Worm (Caenorhabditis elegans) whole organism, L1 larva: Measurements from ENCODE around the gene C18D11.6.
A peak's percentile ranks its signal among the peaks of the same experiment; 100 is the strongest.

Experiments used
- C04F5.9 ChIP-seq: sonication (generic microtip); optimal IDR thresholded peaks from 2 replicates; lab custom pipeline; 2016; ENCODE audit warnings: missing genetic modification characterization, missing compliant biosample characterization
- C16A3.4 ChIP-seq: fragments of 150-350 bp; optimal IDR thresholded peaks from 2 replicates; lab custom pipeline; 2014; ENCODE audit warnings: missing biosample characterization, missing genetic modification characterization
- F16B12.6 ChIP-seq: fragments of 150-350 bp; optimal IDR thresholded peaks from 2 replicates; lab custom pipeline; 2014; ENCODE audit warnings: missing biosample characterization, missing genetic modification characterization
- Y116A8C.19 ChIP-seq: sonication (generic microtip); optimal IDR thresholded peaks from 2 replicates; lab custom pipeline; 2016; ENCODE audit warnings: missing compliant biosample characterization, missing genetic modification characterization, borderline replicate concordance
- alr-1 ChIP-seq: fragments of 200-800 bp; sonication (Bioruptor generic); optimal IDR thresholded peaks from 2 replicates; lab custom pipeline; 2018; ENCODE audit warnings: borderline replicate concordance, mild to moderate bottlenecking, missing genetic modification characterization, missing compliant biosample characterization
- ama-1 ChIP-seq: fragments of 150-350 bp; optimal IDR thresholded peaks from 2 replicates; lab custom pipeline; 2014
- ceh-63 ChIP-seq: fragments of 200-800 bp; sonication (Bioruptor generic); optimal IDR thresholded peaks from 2 replicates; lab custom pipeline; 2018; ENCODE audit warnings: mild to moderate bottlenecking, missing genetic modification characterization, missing compliant biosample characterization
- ceh-88 ChIP-seq: fragments of 200-800 bp; sonication (Bioruptor generic); IDR thresholded peaks from 2 replicates; pipeline ENCODE4 v1.3.6; 2022; ENCODE audit warnings: missing genetic modification characterization, missing compliant biosample characterization
- ceh-90 ChIP-seq: sonication (generic microtip); optimal IDR thresholded peaks from 2 replicates; lab custom pipeline; 2016; ENCODE audit warnings: missing genetic modification characterization, missing compliant biosample characterization
- dpl-1 ChIP-seq, 3 experiments: fragments of 150-350 bp in 2 of 3; sonication (generic microtip) in 1 of 3; optimal IDR thresholded peaks; 2 replicates each; lab custom pipeline; 2014 to 2017; ENCODE audit warnings: missing biosample characterization in 3 of 3, missing genetic modification characterization in 3 of 3, missing genetic modification reagents in 3 of 3
- efl-1 ChIP-seq, 4 experiments: fragments of 150-350 bp; optimal IDR thresholded peaks in 3 of 4; peaks in 1 of 4; 1 replicate in 1 of 4; 2 replicates in 3 of 4; lab custom pipeline; 2014; ENCODE audit warnings: missing biosample characterization in 2 of 4, missing genetic modification characterization in 2 of 4, missing genetic modification reagents in 2 of 4
- egl-27 ChIP-seq, 2 experiments: fragments of 150-350 bp in 1 of 2; sonication (generic microtip); optimal IDR thresholded peaks; 3 replicates each; lab custom pipeline; 2017 to 2018; ENCODE audit warnings: missing biosample characterization in 2 of 2, missing genetic modification characterization in 2 of 2, missing genetic modification reagents in 2 of 2
- elt-2 ChIP-seq: sonication (generic microtip); optimal IDR thresholded peaks from 2 replicates; lab custom pipeline; 2016; ENCODE audit warnings: missing genetic modification characterization, mild to moderate bottlenecking, inconsistent platforms, missing compliant biosample characterization, missing genetic modification reagents
- elt-3 ChIP-seq, 6 experiments: fragments of 150-350 bp in 1 of 6; sonication (generic microtip); optimal IDR thresholded peaks; 2 replicates each; lab custom pipeline; 2017 to 2018; ENCODE audit warnings: missing biosample characterization in 6 of 6, missing genetic modification characterization in 6 of 6, inconsistent platforms in 1 of 6
- ets-5 ChIP-seq: fragments of 200-800 bp; sonication (Bioruptor generic); IDR thresholded peaks from 2 replicates; pipeline ENCODE4 v1.3.6; 2022; ENCODE audit warnings: missing genetic modification characterization, missing compliant biosample characterization
- fkh-10 ChIP-seq: sonication (generic microtip); optimal IDR thresholded peaks from 2 replicates; lab custom pipeline; 2017; ENCODE audit warnings: missing biosample characterization, missing genetic modification reagents, missing genetic modification characterization
- fkh-4 ChIP-seq: sonication (generic microtip); optimal IDR thresholded peaks from 2 replicates; lab custom pipeline; 2016; ENCODE audit warnings: missing compliant biosample characterization, missing genetic modification characterization, borderline replicate concordance
- fkh-8 ChIP-seq: sonication (generic microtip); optimal IDR thresholded peaks from 2 replicates; lab custom pipeline; 2016; ENCODE audit warnings: mild to moderate bottlenecking, missing genetic modification characterization, missing compliant biosample characterization
- fos-1 ChIP-seq: fragments of 150-350 bp; optimal IDR thresholded peaks from 2 replicates; lab custom pipeline; 2014; ENCODE audit warnings: missing biosample characterization, missing genetic modification characterization
- grh-1 ChIP-seq: fragments of 200-800 bp; sonication (Bioruptor generic); IDR thresholded peaks from 2 replicates; pipeline ENCODE4 v1.3.6; 2022; ENCODE audit warnings: missing genetic modification reagents, missing genetic modification characterization, missing compliant biosample characterization
- hpl-2 ChIP-seq: fragments of 150-350 bp; optimal IDR thresholded peaks from 2 replicates; lab custom pipeline; 2014; ENCODE audit warnings: missing biosample characterization, missing genetic modification reagents, missing genetic modification characterization
- irx-1 ChIP-seq: sonication (generic microtip); optimal IDR thresholded peaks from 2 replicates; lab custom pipeline; 2016; ENCODE audit warnings: missing genetic modification characterization, missing compliant biosample characterization
- isw-1 ChIP-seq: fragments of 200-800 bp; sonication (Bioruptor generic); IDR thresholded peaks from 2 replicates; pipeline ENCODE4 v1.3.6; 2022; ENCODE audit warnings: missing genetic modification characterization, missing compliant biosample characterization
- lin-13 ChIP-seq: fragments of 150-350 bp; optimal IDR thresholded peaks from 2 replicates; lab custom pipeline; 2014; ENCODE audit warnings: missing biosample characterization, missing genetic modification reagents, missing genetic modification characterization
- lin-35 ChIP-seq, 2 experiments: fragments of 150-350 bp; optimal IDR thresholded peaks; 2 replicates each; lab custom pipeline; 2014; ENCODE audit warnings: missing biosample characterization in 2 of 2, missing genetic modification characterization in 2 of 2, missing genetic modification reagents in 2 of 2
- lin-39 ChIP-seq: fragments of 150-350 bp; optimal IDR thresholded peaks from 2 replicates; lab custom pipeline; 2014; ENCODE audit warnings: missing biosample characterization, missing genetic modification reagents, missing genetic modification characterization
- lir-3 ChIP-seq: sonication (generic microtip); optimal IDR thresholded peaks from 2 replicates; lab custom pipeline; 2016; ENCODE audit warnings: mild to moderate bottlenecking, missing genetic modification characterization, moderate library complexity, missing compliant biosample characterization; ENCODE audit not compliant: poor library complexity
- lsy-2 ChIP-seq, 2 experiments: fragments of 150-350 bp; optimal IDR thresholded peaks; 2 replicates each; lab custom pipeline; 2014; ENCODE audit warnings: missing biosample characterization in 2 of 2, missing genetic modification characterization in 2 of 2
- mab-9 ChIP-seq: fragments of 200-800 bp; sonication (Bioruptor generic); IDR thresholded peaks from 2 replicates; pipeline ENCODE4 v1.3.6; 2022; ENCODE audit warnings: missing genetic modification reagents, missing genetic modification characterization, missing compliant biosample characterization
- mef-2 ChIP-seq: fragments of 150-350 bp; optimal IDR thresholded peaks from 2 replicates; lab custom pipeline; 2014; ENCODE audit warnings: missing biosample characterization, missing genetic modification characterization
- nhr-11 ChIP-seq: fragments of 150-350 bp; optimal IDR thresholded peaks from 2 replicates; lab custom pipeline; 2014; ENCODE audit warnings: missing biosample characterization, missing genetic modification characterization
- nhr-19 ChIP-seq: fragments of 200-800 bp; sonication (Bioruptor generic); conservative IDR thresholded peaks from 2 replicates; pipeline ENCODE4 v1.3.6; 2022; ENCODE audit warnings: missing genetic modification characterization, missing compliant biosample characterization
- nhr-237 ChIP-seq: fragments of 150-350 bp; optimal IDR thresholded peaks from 2 replicates; lab custom pipeline; 2014; ENCODE audit warnings: missing biosample characterization, missing genetic modification characterization
- nhr-76 ChIP-seq: sonication (generic microtip); optimal IDR thresholded peaks from 2 replicates; lab custom pipeline; 2017; ENCODE audit warnings: missing biosample characterization, missing genetic modification characterization
- nhr-77 ChIP-seq: fragments of 150-350 bp; optimal IDR thresholded peaks from 2 replicates; lab custom pipeline; 2014; ENCODE audit warnings: missing biosample characterization, missing genetic modification characterization
- nhr-84 ChIP-seq: sonication (generic microtip); optimal IDR thresholded peaks from 2 replicates; lab custom pipeline; 2017; ENCODE audit warnings: missing biosample characterization, missing genetic modification characterization
- pag-3 ChIP-seq: sonication (generic microtip); optimal IDR thresholded peaks from 2 replicates; lab custom pipeline; 2017; ENCODE audit warnings: missing genetic modification characterization, mild to moderate bottlenecking, missing compliant biosample characterization, antibody characterized with exemption, borderline replicate concordance; ENCODE audit not compliant: insufficient read depth
- pqm-1 ChIP-seq: sonication (generic microtip); optimal IDR thresholded peaks from 3 replicates; lab custom pipeline; 2017; ENCODE audit warnings: missing biosample characterization, missing genetic modification characterization
- sox-4 ChIP-seq: sonication (generic microtip); optimal IDR thresholded peaks from 2 replicates; lab custom pipeline; 2016; ENCODE audit warnings: missing genetic modification characterization, missing compliant biosample characterization
- tlp-1 ChIP-seq: fragments of 150-350 bp; optimal IDR thresholded peaks from 2 replicates; lab custom pipeline; 2014; ENCODE audit warnings: missing biosample characterization, missing genetic modification characterization
- unc-30 ChIP-seq: sonication (generic microtip); optimal IDR thresholded peaks from 2 replicates; lab custom pipeline; 2017; ENCODE audit warnings: missing biosample characterization, missing genetic modification characterization
- unc-62 ChIP-seq: fragments of 150-350 bp; optimal IDR thresholded peaks from 2 replicates; lab custom pipeline; 2014; ENCODE audit warnings: missing biosample characterization, missing genetic modification reagents, missing genetic modification characterization
- unc-98 ChIP-seq: fragments of 200-800 bp; sonication (Bioruptor generic); IDR thresholded peaks from 2 replicates; pipeline ENCODE4 v1.3.6; 2022; ENCODE audit warnings: missing genetic modification characterization, missing compliant biosample characterization
- vab-15 ChIP-seq: sonication (generic microtip); optimal IDR thresholded peaks from 2 replicates; lab custom pipeline; 2017; ENCODE audit warnings: missing genotype, mild to moderate bottlenecking, missing genetic modification characterization, missing compliant biosample characterization

Gene C18D11.6

DNA sequence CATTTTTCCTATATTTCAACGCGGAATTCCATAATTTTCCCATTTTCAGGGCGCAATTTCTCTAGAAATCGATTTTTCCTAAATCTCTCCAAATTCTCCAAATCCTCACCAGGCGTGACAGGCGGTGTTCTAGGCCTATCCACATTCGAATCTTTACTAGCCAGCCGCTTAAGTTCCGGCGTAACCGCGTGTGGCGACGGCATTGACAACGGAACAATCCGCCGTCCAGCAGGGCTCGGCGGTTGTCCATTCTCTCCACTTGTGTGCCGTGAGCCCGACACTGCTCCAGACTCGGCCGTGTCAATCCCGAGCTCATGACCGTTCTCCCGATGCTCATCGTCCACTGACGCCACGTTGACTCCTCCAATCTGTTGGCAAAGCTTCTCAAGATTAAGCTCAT lies 32.7 kb downstream of the C18D11.6 start:
- no peak for TF ChIP-seq sox-4 (tag; lab: Kevin White, UChicago)
- TF ChIP-seq efl-1 (optimal IDR thresholded peaks at IDR 0.05; lab: Kevin White, UChicago) = no peak
- TF ChIP-seq efl-1 (GFP tag; optimal IDR thresholded peaks at IDR 0.05 in 1 of 2; lab: Kevin White, UChicago) = no peak
- TF ChIP-seq lsy-2 (tag; optimal IDR thresholded peaks at IDR 0.05; lab: Kevin White, UChicago) = no peak
- no peak for TF ChIP-seq alr-1 (tag; lab: Kevin White, UChicago)
- no peak for TF ChIP-seq nhr-11 (tag; lab: Kevin White, UChicago)
- TF ChIP-seq ceh-90 (tag; lab: Kevin White, UChicago) = no peak
- no peak for TF ChIP-seq unc-62
- no peak for TF ChIP-seq nhr-76 (tag; lab: Kevin White, UChicago)
- no peak for TF ChIP-seq fkh-4 (tag; lab: Kevin White, UChicago)
- TF ChIP-seq ama-1 (lab: Kevin White, UChicago) = no peak

DNA sequence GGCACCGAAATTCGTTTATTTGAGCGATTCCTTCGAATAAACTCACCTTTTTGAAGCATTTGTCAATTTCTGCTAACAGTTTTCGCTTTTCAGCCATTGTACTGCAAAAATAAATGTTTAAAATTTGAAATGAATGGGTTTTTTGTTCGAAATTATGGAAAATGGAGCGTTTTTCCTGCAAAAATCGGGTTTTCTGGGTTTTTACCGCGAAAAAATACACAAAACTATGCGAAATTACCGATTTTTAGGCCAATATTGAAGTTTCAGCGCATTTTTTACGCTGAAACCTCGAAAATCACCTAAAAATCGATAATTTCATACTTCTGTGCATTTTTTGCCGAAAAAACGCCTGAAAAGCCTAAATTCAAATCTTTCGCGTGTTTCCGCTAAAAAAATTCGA lies 36.0 kb downstream of the C18D11.6 start, which contains the start of gene ntl-3:
TSS of gene ntl-3 (minus strand) at position 101 of the 400 bp plus-strand sequence.
- TF ChIP-seq grh-1 (no peak), lin-39 (no peak), fkh-8 (tag; lab: Kevin White, UChicago) (no peak), pqm-1 (no peak), elt-2 (tag; lab: Kevin White, UChicago) (no peak), C04F5.9 (no peak), nhr-77 (tag; lab: Kevin White, UChicago) (no peak), lin-13 (GFP tag; lab: Kevin White, UChicago) (no peak), irx-1 (tag; lab: Kevin White, UChicago) (no peak), ceh-63 (GFP tag; lab: Kevin White, UChicago) (no peak), isw-1 (GFP tag; lab: Robert Waterston, UW) (no peak), tlp-1 (tag; lab: Kevin White, UChicago) (no peak), pag-3 (no peak), lin-35 (GFP tag; optimal IDR thresholded peaks at IDR 0.05; lab: Kevin White, UChicago) (no peak), lir-3 (tag; lab: Kevin White, UChicago) (no peak), ets-5 (no peak), hpl-2 (GFP tag; lab: Kevin White, UChicago) (no peak), nhr-19 (GFP tag; lab: Robert Waterston, UW) (no peak)

DNA sequence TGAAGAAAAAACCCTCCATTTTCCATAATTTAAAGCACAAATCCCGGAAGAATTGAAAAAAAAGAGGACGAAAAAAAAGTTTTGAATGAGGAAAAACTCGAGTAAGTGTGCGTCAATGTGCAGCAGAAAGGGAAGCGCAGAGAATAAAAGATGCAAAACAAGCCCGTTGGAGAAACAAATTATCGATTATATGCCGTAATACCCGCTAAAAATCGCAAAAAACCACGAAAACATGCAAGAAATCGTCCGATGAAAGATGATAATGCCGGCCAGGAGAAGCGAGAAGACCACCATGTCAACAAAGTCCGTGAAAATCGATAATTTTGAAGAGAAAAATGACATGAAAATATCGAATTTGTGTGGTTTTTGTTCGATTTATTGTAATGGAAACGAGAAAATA lies 36.7 kb downstream of the C18D11.6 start:
- TF ChIP-seq lin-13 (GFP tag; lab: Kevin White, UChicago) (no peak), lsy-2 (tag; optimal IDR thresholded peaks at IDR 0.05; lab: Kevin White, UChicago) (peak in 1 of 2 experiments; percentile 30)

ce11 chrIII:11847658-11848202 lies 37.4 kb downstream of the C18D11.6 start, which contains the start of gene mif-1:
TSS of gene mif-1 (plus strand) at chrIII:11848152.
- TF ChIP-seq nhr-77 (tag; lab: Kevin White, UChicago) (no peak), unc-98 (GFP tag; lab: Robert Waterston, UW) (no peak), lir-3 (tag; lab: Kevin White, UChicago) (no peak), mab-9 (no peak), vab-15 (no peak), ets-5 (no peak), mef-2 (tag; lab: Kevin White, UChicago) (no peak), elt-3 (tag; optimal IDR thresholded peaks at IDR 0.05; lab: Kevin White, UChicago) (peak in 1 of 6 experiments; percentile 67), nhr-237 (tag; lab: Kevin White, UChicago) (no peak), lin-35 (GFP tag; optimal IDR thresholded peaks at IDR 0.05; lab: Kevin White, UChicago) (peak; percentile 61 to 75), unc-62 (no peak), ceh-63 (GFP tag; lab: Kevin White, UChicago) (no peak), unc-30 (tag; lab: Kevin White, UChicago) (no peak), F16B12.6 (peak; percentile 88), pag-3 (peak; percentile 20), fkh-8 (tag; lab: Kevin White, UChicago) (peak; percentile 21), fos-1 (tag; lab: Kevin White, UChicago) (no peak), ceh-88 (GFP tag; lab: Robert Waterston, UW) (no peak), nhr-84 (tag; lab: Kevin White, UChicago) (no peak), fkh-10 (GFP tag; lab: Kevin White, UChicago) (no peak), Y116A8C.19 (tag; lab: Kevin White, UChicago) (no peak), efl-1 (optimal IDR thresholded peaks at IDR 0.05; lab: Kevin White, UChicago) (peak; percentile 40 to 56), efl-1 (GFP tag; optimal IDR thresholded peaks at IDR 0.05 in 1 of 2; lab: Kevin White, UChicago) (peak; percentile 57 to 86), nhr-11 (tag; lab: Kevin White, UChicago) (no peak), irx-1 (tag; lab: Kevin White, UChicago) (no peak), dpl-1 (GFP tag; optimal IDR thresholded peaks at IDR 0.05; lab: Kevin White, UChicago) (peak; percentile 33 to 59 (median 40)), C16A3.4 (tag; lab: Kevin White, UChicago) (peak; percentile 40), egl-27 (tag; optimal IDR thresholded peaks at IDR 0.05; lab: Kevin White, UChicago) (no peak), hpl-2 (GFP tag; lab: Kevin White, UChicago) (no peak)
